Fruit fly (Drosophila melanogaster) whole organism, embryonic: ENCODE results near the gene Evi5.

Source experiments
- Antp ChIP-seq: fragments of 200-800 bp; sonication (Bioruptor generic); optimal IDR thresholded peaks from 3 replicates; lab custom pipeline; 2016; ENCODE audit warnings: missing biosample characterization, missing genetic modification characterization
- Atf6 ChIP-seq: fragments of 200-800 bp; sonication (Bioruptor generic); IDR thresholded peaks from 2 replicates; pipeline ENCODE4 v1.3.6; 2022; ENCODE audit warnings: missing biosample characterization, missing genetic modification characterization
- CG10321 ChIP-seq: fragments of 200-800 bp; sonication (Bioruptor generic); IDR thresholded peaks from 2 replicates; pipeline ENCODE4 v1.3.6; 2022; ENCODE audit warnings: missing biosample characterization, missing genetic modification characterization
- CG11247 ChIP-seq: fragments of 200-800 bp; sonication (Bioruptor generic); IDR thresholded peaks from 2 replicates; pipeline ENCODE4 v1.3.6; 2022; ENCODE audit warnings: missing biosample characterization, missing genetic modification characterization
- CG11695 ChIP-seq: fragments of 200-800 bp; sonication (Bioruptor generic); IDR thresholded peaks from 3 replicates; pipeline ENCODE4 v1.3.6; 2022; ENCODE audit warnings: missing biosample characterization, missing genetic modification characterization
- CG12104 ChIP-seq: fragments of 200-800 bp; sonication (Bioruptor generic); optimal IDR thresholded peaks from 3 replicates; lab custom pipeline; 2016; ENCODE audit warnings: missing biosample characterization, missing genetic modification characterization
- CG12219 ChIP-seq: fragments of 200-800 bp; sonication (Bioruptor generic); optimal IDR thresholded peaks from 3 replicates; lab custom pipeline; 2018; ENCODE audit warnings: missing biosample characterization, mild to moderate bottlenecking, missing genetic modification characterization
- CG14667 ChIP-seq: fragments of 200-800 bp; sonication (Bioruptor generic); IDR thresholded peaks from 2 replicates; pipeline ENCODE4 v1.3.6; 2022; ENCODE audit warnings: missing biosample characterization, missing genetic modification characterization
- CG15514 ChIP-seq: fragments of 200-800 bp; sonication (Bioruptor generic); optimal IDR thresholded peaks from 3 replicates; lab custom pipeline; 2017; ENCODE audit warnings: missing biosample characterization, missing genetic modification characterization, mild to moderate bottlenecking, moderate library complexity, missing genetic modification reagents
- CG1602 ChIP-seq: fragments of 200-800 bp; sonication (Bioruptor generic); optimal IDR thresholded peaks from 3 replicates; lab custom pipeline; 2016; ENCODE audit warnings: missing biosample characterization, missing genetic modification characterization
- CG17328 ChIP-seq: fragments of 200-800 bp; sonication (Bioruptor generic); IDR thresholded peaks from 2 replicates; pipeline ENCODE4 v1.3.6; 2022; ENCODE audit warnings: missing biosample characterization, missing genetic modification characterization
- CG17359 ChIP-seq: fragments of 200-800 bp; sonication (Bioruptor generic); optimal IDR thresholded peaks from 3 replicates; lab custom pipeline; 2018; ENCODE audit warnings: missing biosample characterization, mild to moderate bottlenecking, missing genetic modification characterization, moderate library complexity
- CG17612 ChIP-seq: fragments of 200-800 bp; sonication (Bioruptor generic); IDR thresholded peaks from 2 replicates; pipeline ENCODE4 v1.3.6; 2022; ENCODE audit warnings: missing biosample characterization, missing genetic modification characterization
- CG17912 ChIP-seq: fragments of 200-800 bp; sonication (Bioruptor generic); optimal IDR thresholded peaks from 2 replicates; lab custom pipeline; 2018; ENCODE audit warnings: missing biosample characterization, mild to moderate bottlenecking, missing genetic modification characterization
- CG34376 ChIP-seq: fragments of 200-800 bp; sonication (Bioruptor generic); optimal IDR thresholded peaks from 2 replicates; lab custom pipeline; 2018; ENCODE audit warnings: missing biosample characterization, mild to moderate bottlenecking, missing genetic modification characterization
- CG34422 ChIP-seq: fragments of 200-800 bp; sonication (Bioruptor generic); IDR thresholded peaks from 3 replicates; pipeline ENCODE4 v1.3.6; 2022; ENCODE audit warnings: missing biosample characterization, missing genetic modification characterization
- CG6254 ChIP-seq: fragments of 200-800 bp; sonication (Bioruptor generic); optimal IDR thresholded peaks from 3 replicates; lab custom pipeline; 2017; ENCODE audit warnings: mild to moderate bottlenecking, missing biosample characterization, missing genetic modification reagents, missing genetic modification characterization
- CG7839 ChIP-seq: fragments of 200-800 bp; sonication (Bioruptor generic); optimal IDR thresholded peaks from 3 replicates; lab custom pipeline; 2018; ENCODE audit warnings: missing biosample characterization, mild to moderate bottlenecking, missing genetic modification characterization, moderate library complexity
- CG8281 ChIP-seq: fragments of 200-800 bp; sonication (Bioruptor generic); optimal IDR thresholded peaks from 2 replicates; lab custom pipeline; 2018; ENCODE audit warnings: missing biosample characterization, mild to moderate bottlenecking, missing genetic modification characterization, moderate library complexity
- CG9437 ChIP-seq: fragments of 200-800 bp; sonication (Bioruptor generic); optimal IDR thresholded peaks from 2 replicates; lab custom pipeline; 2018; ENCODE audit warnings: missing biosample characterization, mild to moderate bottlenecking, missing genetic modification characterization
- CG9609 ChIP-seq: fragments of 200-800 bp; sonication (Bioruptor generic); optimal IDR thresholded peaks from 3 replicates; lab custom pipeline; 2016; ENCODE audit warnings: missing biosample characterization, missing genetic modification characterization
- Dad ChIP-seq: fragments of 200-800 bp; sonication (Bioruptor generic); optimal IDR thresholded peaks from 3 replicates; lab custom pipeline; 2016; ENCODE audit warnings: missing biosample characterization, missing genetic modification characterization
- Doc2 ChIP-seq: fragments of 200-800 bp; sonication (Bioruptor generic); IDR thresholded peaks from 2 replicates; pipeline ENCODE4 v1.3.6; 2022; ENCODE audit warnings: missing biosample characterization, missing genetic modification characterization
- Ets65A ChIP-seq: fragments of 200-800 bp; sonication (Bioruptor generic); peaks from one replicate; lab custom pipeline; 2016; ENCODE audit warnings: missing biosample characterization, missing genetic modification characterization
- Gug ChIP-seq: fragments of 200-800 bp; sonication (Bioruptor generic); IDR thresholded peaks from 4 replicates; pipeline ENCODE4 v1.3.6; 2022; ENCODE audit warnings: missing biosample characterization, missing genetic modification characterization
- PHDP ChIP-seq: fragments of 200-800 bp; sonication (Bioruptor generic); optimal IDR thresholded peaks from 3 replicates; lab custom pipeline; 2018; ENCODE audit warnings: missing biosample characterization, mild to moderate bottlenecking, missing genetic modification characterization, moderate library complexity
- Pdp1 ChIP-seq, 2 experiments: fragments of 200-800 bp; sonication (Bioruptor generic); optimal IDR thresholded peaks; 3 replicates each; lab custom pipeline; 2016; ENCODE audit warnings: missing biosample characterization in 2 of 2, missing genetic modification characterization in 2 of 2, mild to moderate bottlenecking in 1 of 2, moderate library complexity in 1 of 2
- Ravus ChIP-seq: fragments of 200-800 bp; sonication (Bioruptor generic); IDR thresholded peaks from 2 replicates; pipeline ENCODE4 v1.3.6; 2022; ENCODE audit warnings: missing biosample characterization, missing genetic modification characterization
- Scr ChIP-seq: fragments of 200-800 bp; sonication (Bioruptor generic); IDR thresholded peaks from 2 replicates; pipeline ENCODE4 v1.3.6; 2022; ENCODE audit warnings: missing biosample characterization, missing genetic modification characterization; ENCODE audit not compliant: partially characterized antibody
- Side ChIP-seq: fragments of 200-800 bp; sonication (Bioruptor generic); optimal IDR thresholded peaks from 2 replicates; lab custom pipeline; 2016; ENCODE audit warnings: missing biosample characterization, missing genetic modification characterization
- Spps ChIP-seq: fragments of 200-800 bp; sonication (Bioruptor generic); optimal IDR thresholded peaks from 2 replicates; lab custom pipeline; 2018; ENCODE audit warnings: missing biosample characterization, mild to moderate bottlenecking, missing genetic modification characterization
- Taf1 ChIP-seq: fragments of 200-800 bp; sonication (Bioruptor generic); IDR thresholded peaks from 2 replicates; pipeline ENCODE4 v1.3.6; 2022; ENCODE audit warnings: missing biosample characterization, missing genetic modification characterization
- abd-A ChIP-seq: fragments of 200-800 bp; sonication (Bioruptor generic); optimal IDR thresholded peaks from 3 replicates; lab custom pipeline; 2019; ENCODE audit warnings: missing biosample characterization, mild to moderate bottlenecking, missing genetic modification characterization, moderate library complexity
- bowl ChIP-seq: fragments of 200-800 bp; sonication (Bioruptor generic); IDR thresholded peaks from 2 replicates; pipeline ENCODE4 v1.3.6; 2022; ENCODE audit warnings: missing biosample characterization, missing genetic modification characterization
- cg ChIP-seq: fragments of 200-800 bp; sonication (Bioruptor generic); optimal IDR thresholded peaks from 3 replicates; lab custom pipeline; 2019; ENCODE audit warnings: missing biosample characterization, mild to moderate bottlenecking, missing genetic modification characterization, moderate library complexity
- crc ChIP-seq: fragments of 200-800 bp; sonication (Bioruptor generic); optimal IDR thresholded peaks from 2 replicates; lab custom pipeline; 2016; ENCODE audit warnings: missing biosample characterization, missing genetic modification characterization
- croc ChIP-seq: fragments of 200-800 bp; sonication (Bioruptor generic); conservative IDR thresholded peaks from 3 replicates; pipeline ENCODE4 v1.3.6; 2022; ENCODE audit warnings: missing biosample characterization, missing genetic modification characterization
- danr ChIP-seq: fragments of 200-800 bp; sonication (Bioruptor generic); IDR thresholded peaks from 2 replicates; pipeline ENCODE4 v1.3.6; 2022; ENCODE audit warnings: missing biosample characterization, missing genetic modification characterization
- ems ChIP-seq: fragments of 200-800 bp; sonication (Bioruptor generic); optimal IDR thresholded peaks from 3 replicates; lab custom pipeline; 2016; ENCODE audit warnings: missing biosample characterization, missing genetic modification characterization
- eve ChIP-seq, 2 experiments: fragments of >200 bp; optimal IDR thresholded peaks; 2 replicates each; lab custom pipeline; 2017; ENCODE audit warnings: missing biosample characterization in 2 of 2, missing genetic modification characterization in 2 of 2
- ewg ChIP-seq: fragments of 200-800 bp; sonication (Bioruptor generic); optimal IDR thresholded peaks from 3 replicates; lab custom pipeline; 2017; ENCODE audit warnings: mild to moderate bottlenecking, missing biosample characterization, missing genetic modification reagents, missing genetic modification characterization
- her ChIP-seq: fragments of 200-800 bp; sonication (Bioruptor generic); optimal IDR thresholded peaks from 2 replicates; lab custom pipeline; 2016; ENCODE audit warnings: missing biosample characterization, missing genetic modification characterization
- hkb ChIP-seq, 2 experiments: fragments of 200-800 bp in 1 of 2; fragments of >200 bp in 1 of 2; sonication (Bioruptor generic) in 1 of 2; IDR thresholded peaks in 1 of 2; optimal IDR thresholded peaks in 1 of 2; 2 replicates each; pipeline versions ENCODE4 v1.3.6 to Lab custom; 2017 to 2022; ENCODE audit warnings: missing biosample characterization in 1 of 2, missing genetic modification characterization in 1 of 2
- ken ChIP-seq: fragments of 200-800 bp; sonication (Bioruptor generic); IDR thresholded peaks from 3 replicates; pipeline ENCODE4 v1.3.6; 2022; ENCODE audit warnings: missing biosample characterization, missing genetic modification characterization
- lmd ChIP-seq: fragments of 200-800 bp; sonication (Bioruptor generic); IDR thresholded peaks from 2 replicates; pipeline ENCODE4 v1.3.6; 2022; ENCODE audit warnings: missing biosample characterization, missing genetic modification characterization
- otp ChIP-seq: fragments of 200-800 bp; sonication (Bioruptor generic); IDR thresholded peaks from 3 replicates; pipeline ENCODE4, ENCODE4 v1.3.6; 2022; ENCODE audit warnings: missing biosample characterization, missing genetic modification characterization
- ranshi ChIP-seq: fragments of 200-800 bp; sonication (Bioruptor generic); IDR thresholded peaks from 2 replicates; pipeline ENCODE4 v1.3.6; 2022; ENCODE audit warnings: missing biosample characterization, missing genetic modification characterization
- ssp ChIP-seq: fragments of 200-800 bp; sonication (Bioruptor generic); IDR thresholded peaks from 2 replicates; pipeline ENCODE4 v1.3.6; 2022; ENCODE audit warnings: missing biosample characterization, missing genetic modification characterization
- stwl ChIP-seq: fragments of 200-800 bp; sonication (Bioruptor generic); optimal IDR thresholded peaks from 3 replicates; lab custom pipeline; 2018; ENCODE audit warnings: missing biosample characterization, mild to moderate bottlenecking, missing genetic modification characterization, moderate library complexity
- wor ChIP-seq: fragments of 200-800 bp; sonication (Bioruptor generic); IDR thresholded peaks from 2 replicates; pipeline ENCODE4 v1.3.6; 2022; ENCODE audit warnings: missing biosample characterization, missing genetic modification characterization

Evi5 gene

dm6 chrX:11391364-11391915 lies 62.7 kb downstream of the Evi5 start (continued):
- TF ChIP-seq CG9609 (GFP tag; lab: Kevin White, UChicago) (peak; percentile 47), CG9437 (no peak), hkb (optimal IDR thresholded peaks at IDR 0.05; lab: Kevin White, UChicago) (no peak), hkb (GFP tag; IDR thresholded peaks at IDR 0.05; lab: Robert Waterston, UW) (peak; percentile 56; the same call in 1 of the 2 replicates), CG17328 (GFP tag; lab: Robert Waterston, UW) (peak; percentile 45; the same call in 1 of the 2 replicates), danr (0 out of 2 replicates have a peak, but pooled peaks have one; percentile 10), her (GFP tag; lab: Kevin White, UChicago) (no peak), stwl (tag; lab: Kevin White, UChicago) (no peak), cg (GFP tag; lab: Kevin White, UChicago) (no peak), Pdp1 (GFP tag; optimal IDR thresholded peaks at IDR 0.05; lab: Kevin White, UChicago) (peak in 1 of 2 experiments; percentile 6), CG8281 (tag; lab: Kevin White, UChicago) (no peak), ranshi (GFP tag; lab: Robert Waterston, UW) (peak; percentile 74), ems (GFP tag; lab: Kevin White, UChicago) (peak; percentile 3), Dad (no peak), CG10321 (no peak), CG1602 (GFP tag; lab: Kevin White, UChicago) (no peak), Atf6 (GFP tag; lab: Robert Waterston, UW) (peak; percentile 34; the same call in 1 of the 2 replicates), Antp (GFP tag; lab: Kevin White, UChicago) (peak; percentile 43), lmd (GFP tag; lab: Robert Waterston, UW) (peak; percentile 73; the same call in 1 of the 2 replicates), Ets65A (GFP tag; lab: Kevin White, UChicago) (peak; percentile 94), CG6254 (GFP tag; lab: Kevin White, UChicago) (no peak), CG11695 (GFP tag; lab: Robert Waterston, UW) (peak; percentile 54; the same call in 2 of the 3 replicates), CG17912 (no peak), abd-A (tag; lab: Kevin White, UChicago) (no peak), otp (GFP tag; lab: Robert Waterston, UW) (0 out of 3 replicates have a peak, but pooled peaks have one; percentile 52), CG12104 (GFP tag; lab: Kevin White, UChicago) (no peak), PHDP (tag; lab: Kevin White, UChicago) (peak; percentile 33), CG34422 (GFP tag; lab: Robert Waterston, UW) (peak; percentile 25; the same call in 1 of the 3 replicates), croc (GFP tag; lab: Robert Waterston, UW) (no peak), CG15514 (GFP tag; lab: Kevin White, UChicago) (peak; percentile 5), CG7839 (peak; percentile 42), Scr (GFP tag; lab: Robert Waterston, UW) (no peak), eve (GFP tag; optimal IDR thresholded peaks at IDR 0.05; lab: Kevin White, UChicago) (no peak), ewg (GFP tag; lab: Kevin White, UChicago) (no peak), Gug (GFP tag; lab: Robert Waterston, UW) (peak; percentile 63; the same call in 3 of the 4 replicates), Taf1 (GFP tag; lab: Robert Waterston, UW) (peak; percentile 56), ssp (peak; percentile 35; the same call in 1 of the 2 replicates), Side (GFP tag; lab: Kevin White, UChicago) (peak; percentile 8), CG11247 (GFP tag; lab: Robert Waterston, UW) (peak; percentile 22; the same call in 1 of the 2 replicates), CG12219 (peak; percentile 24), Spps (tag; lab: Kevin White, UChicago) (no peak), CG17359 (tag; lab: Kevin White, UChicago) (peak; percentile 43), Ravus (GFP tag; lab: Robert Waterston, UW) (peak; percentile 38), CG14667 (GFP tag; lab: Robert Waterston, UW) (peak; percentile 29; the same call in 1 of the 2 replicates), wor (peak; percentile 35; the same call in 1 of the 2 replicates), CG17612 (peak; percentile 42; the same call in 1 of the 2 replicates), ken (GFP tag; lab: Robert Waterston, UW) (0 out of 3 replicates have a peak, but pooled peaks have one; percentile 55), CG34376 (GFP tag; lab: Kevin White, UChicago) (no peak), bowl (no peak), crc (no peak), Doc2 (no peak)
